Fruit fly (Drosophila melanogaster) whole organism, embryonic: ENCODE results near the gene CG15353.

ENCODE experiments used
- Aef1 ChIP-seq: fragments of 200-800 bp; sonication (Bioruptor generic); IDR thresholded peaks from 3 replicates; pipeline ENCODE4 v1.3.6; 2022; ENCODE audit warnings: missing biosample characterization, missing genetic modification characterization
- Antp ChIP-seq: fragments of 200-800 bp; sonication (Bioruptor generic); optimal IDR thresholded peaks from 3 replicates; lab custom pipeline; 2016; ENCODE audit warnings: missing biosample characterization, missing genetic modification characterization
- CG12769 ChIP-seq: fragments of 200-800 bp; sonication (Bioruptor generic); optimal IDR thresholded peaks from 2 replicates; lab custom pipeline; 2019; ENCODE audit warnings: missing biosample characterization, mild to moderate bottlenecking, missing genetic modification characterization, moderate library complexity
- CG15269 ChIP-seq: fragments of 200-800 bp; sonication (Bioruptor generic); optimal IDR thresholded peaks from 2 replicates; lab custom pipeline; 2018; ENCODE audit warnings: missing biosample characterization, mild to moderate bottlenecking, missing genetic modification characterization, moderate library complexity
- CG15601 ChIP-seq: fragments of 200-800 bp; sonication (Bioruptor generic); optimal IDR thresholded peaks from 3 replicates; lab custom pipeline; 2019; ENCODE audit warnings: missing biosample characterization, mild to moderate bottlenecking, missing genetic modification characterization, moderate library complexity
- CG1603 ChIP-seq: fragments of 200-800 bp; sonication (Bioruptor generic); optimal IDR thresholded peaks from 2 replicates; lab custom pipeline; 2019; ENCODE audit warnings: missing biosample characterization, mild to moderate bottlenecking, missing genetic modification characterization, moderate library complexity
- CG17568 ChIP-seq: fragments of 200-800 bp; sonication (Bioruptor generic); optimal IDR thresholded peaks from 2 replicates; lab custom pipeline; 2018; ENCODE audit warnings: missing biosample characterization, mild to moderate bottlenecking, missing genetic modification characterization, moderate library complexity
- CG18599 ChIP-seq: fragments of 200-800 bp; sonication (Bioruptor generic); optimal IDR thresholded peaks from 3 replicates; lab custom pipeline; 2017; ENCODE audit warnings: missing biosample characterization, missing genetic modification characterization, mild to moderate bottlenecking, moderate library complexity, missing genetic modification reagents
- CG2678 ChIP-seq: fragments of 200-800 bp; sonication (Bioruptor generic); optimal IDR thresholded peaks from 3 replicates; lab custom pipeline; 2019; ENCODE audit warnings: missing biosample characterization, mild to moderate bottlenecking, missing genetic modification characterization, moderate library complexity
- CG2875 ChIP-seq: fragments of 200-800 bp; sonication (Bioruptor generic); optimal IDR thresholded peaks from 2 replicates; lab custom pipeline; 2017; ENCODE audit warnings: missing biosample characterization, mild to moderate bottlenecking, missing genetic modification characterization, missing genetic modification reagents
- CG3163 ChIP-seq: fragments of 200-800 bp; sonication (Bioruptor generic); optimal IDR thresholded peaks from 3 replicates; lab custom pipeline; 2016; ENCODE audit warnings: missing biosample characterization, missing genetic modification characterization
- CG34224 ChIP-seq: fragments of 200-800 bp; sonication (Bioruptor generic); IDR thresholded peaks from 3 replicates; pipeline ENCODE4 v1.3.6; 2022; ENCODE audit warnings: missing biosample characterization, missing genetic modification characterization; ENCODE audit not compliant: partially characterized antibody
- CG42726 ChIP-seq: fragments of 200-800 bp; sonication (Bioruptor generic); IDR thresholded peaks from 2 replicates; pipeline ENCODE4 v1.3.6; 2022; ENCODE audit warnings: missing biosample characterization, missing genetic modification characterization; ENCODE audit not compliant: partially characterized antibody
- CG4707 ChIP-seq: fragments of 200-800 bp; sonication (Bioruptor generic); optimal IDR thresholded peaks from 2 replicates; lab custom pipeline; 2018; ENCODE audit warnings: missing biosample characterization, mild to moderate bottlenecking, missing genetic modification characterization, moderate library complexity
- CG4854 ChIP-seq: fragments of 200-800 bp; sonication (Bioruptor generic); optimal IDR thresholded peaks from 2 replicates; lab custom pipeline; 2016; ENCODE audit warnings: missing biosample characterization, missing genetic modification characterization, inconsistent platforms
- CG6254 ChIP-seq: fragments of 200-800 bp; sonication (Bioruptor generic); optimal IDR thresholded peaks from 3 replicates; lab custom pipeline; 2017; ENCODE audit warnings: mild to moderate bottlenecking, missing biosample characterization, missing genetic modification reagents, missing genetic modification characterization
- CG6765 ChIP-seq: fragments of 200-800 bp; sonication (Bioruptor generic); optimal IDR thresholded peaks from 3 replicates; lab custom pipeline; 2017; ENCODE audit warnings: missing biosample characterization, mild to moderate bottlenecking, missing genetic modification characterization
- CG7357 ChIP-seq: fragments of 200-800 bp; sonication (Bioruptor generic); IDR thresholded peaks from 3 replicates; pipeline ENCODE4 v1.3.6; 2022; ENCODE audit warnings: missing biosample characterization, missing genetic modification characterization
- CG7372 ChIP-seq: fragments of 200-800 bp; sonication (Bioruptor generic); IDR thresholded peaks from 2 replicates; pipeline ENCODE4 v1.3.6; 2022; ENCODE audit warnings: missing biosample characterization, missing genetic modification characterization
- GATAe ChIP-seq: fragments of 200-800 bp; sonication (Bioruptor generic); conservative IDR thresholded peaks from 2 replicates; pipeline ENCODE4 v1.3.6; 2022; ENCODE audit warnings: missing biosample characterization, missing genetic modification characterization
- Hmx ChIP-seq: fragments of 200-800 bp; sonication (Bioruptor generic); optimal IDR thresholded peaks from 2 replicates; lab custom pipeline; 2016; ENCODE audit warnings: missing biosample characterization, missing genetic modification characterization
- Hr51 ChIP-seq, 2 experiments: fragments of 200-800 bp; sonication (Bioruptor generic); optimal IDR thresholded peaks; 2 replicates in 1 of 2; 3 replicates in 1 of 2; lab custom pipeline; 2016 to 2018; ENCODE audit warnings: missing biosample characterization in 2 of 2, missing genetic modification characterization in 2 of 2, mild to moderate bottlenecking in 1 of 2, moderate library complexity in 1 of 2
- Meics ChIP-seq: fragments of 200-800 bp; sonication (Bioruptor generic); optimal IDR thresholded peaks from 2 replicates; lab custom pipeline; 2017; ENCODE audit warnings: missing biosample characterization, mild to moderate bottlenecking, missing genetic modification characterization
- Mrtf ChIP-seq: fragments of 200-800 bp; sonication (Bioruptor generic); IDR thresholded peaks from 3 replicates; pipeline ENCODE4 v1.3.6; 2022; ENCODE audit warnings: missing biosample characterization, missing genetic modification characterization
- Nf-YB ChIP-seq: fragments of 200-800 bp; sonication (Bioruptor generic); optimal IDR thresholded peaks from 3 replicates; lab custom pipeline; 2019; ENCODE audit warnings: missing biosample characterization, mild to moderate bottlenecking, missing genetic modification characterization, moderate library complexity
- Poxn ChIP-seq: fragments of 200-800 bp; sonication (Bioruptor generic); IDR thresholded peaks from 2 replicates; pipeline ENCODE4 v1.3.6; 2022; ENCODE audit warnings: missing biosample characterization, missing genetic modification characterization
- Ssrp ChIP-seq: fragments of 200-800 bp; sonication (Bioruptor generic); optimal IDR thresholded peaks from 2 replicates; lab custom pipeline; 2018; ENCODE audit warnings: missing biosample characterization, mild to moderate bottlenecking, missing genetic modification characterization, moderate library complexity
- cas ChIP-seq: fragments of 200-800 bp; sonication (Bioruptor generic); IDR thresholded peaks from 2 replicates; pipeline ENCODE4 v1.3.6; 2022; ENCODE audit warnings: missing biosample characterization, missing genetic modification characterization
- chm ChIP-seq: fragments of 200-800 bp; sonication (Bioruptor generic); IDR thresholded peaks from 2 replicates; pipeline ENCODE4 v1.3.6; 2022; ENCODE audit warnings: missing biosample characterization, missing genetic modification characterization
- disco-r ChIP-seq: fragments of 200-800 bp; sonication (Bioruptor generic); optimal IDR thresholded peaks from 2 replicates; lab custom pipeline; 2016; ENCODE audit warnings: missing biosample characterization, missing genetic modification characterization
- esg ChIP-seq: fragments of 200-800 bp; sonication (Bioruptor generic); conservative IDR thresholded peaks from 2 replicates; pipeline ENCODE4 v1.3.6; 2022; ENCODE audit warnings: missing biosample characterization, missing genetic modification characterization
- eve ChIP-seq, 2 experiments: fragments of >200 bp; optimal IDR thresholded peaks; 2 replicates each; lab custom pipeline; 2017; ENCODE audit warnings: missing biosample characterization in 2 of 2, missing genetic modification characterization in 2 of 2
- exex ChIP-seq: fragments of 200-800 bp; sonication (Bioruptor generic); optimal IDR thresholded peaks from 4 replicates; lab custom pipeline; 2018; ENCODE audit warnings: missing biosample characterization, mild to moderate bottlenecking, missing genetic modification characterization, moderate library complexity
- fd96Cb ChIP-seq: fragments of 200-800 bp; sonication (Bioruptor generic); optimal IDR thresholded peaks from 2 replicates; lab custom pipeline; 2018; ENCODE audit warnings: missing biosample characterization, mild to moderate bottlenecking, missing genetic modification characterization, moderate library complexity
- gcm ChIP-seq: fragments of 200-800 bp; sonication (Bioruptor generic); optimal IDR thresholded peaks from 2 replicates; lab custom pipeline; 2019; ENCODE audit warnings: missing biosample characterization, mild to moderate bottlenecking, missing genetic modification characterization, moderate library complexity
- gcm2 ChIP-seq: fragments of 200-800 bp; sonication (Bioruptor generic); optimal IDR thresholded peaks from 2 replicates; lab custom pipeline; 2016; ENCODE audit warnings: missing biosample characterization, missing genetic modification characterization
- her ChIP-seq: fragments of 200-800 bp; sonication (Bioruptor generic); optimal IDR thresholded peaks from 2 replicates; lab custom pipeline; 2016; ENCODE audit warnings: missing biosample characterization, missing genetic modification characterization
- kah ChIP-seq: fragments of 200-800 bp; sonication (Bioruptor generic); optimal IDR thresholded peaks from 2 replicates; lab custom pipeline; 2018; ENCODE audit warnings: missing biosample characterization, mild to moderate bottlenecking, missing genetic modification characterization
- lab ChIP-seq: fragments of 200-800 bp; sonication (Bioruptor generic); optimal IDR thresholded peaks from 3 replicates; lab custom pipeline; 2017; ENCODE audit warnings: missing biosample characterization, missing genetic modification characterization, mild to moderate bottlenecking, moderate library complexity, missing genetic modification reagents
- lmd ChIP-seq: fragments of 200-800 bp; sonication (Bioruptor generic); IDR thresholded peaks from 2 replicates; pipeline ENCODE4 v1.3.6; 2022; ENCODE audit warnings: missing biosample characterization, missing genetic modification characterization
- onecut ChIP-seq: fragments of 200-800 bp; sonication (Bioruptor generic); IDR thresholded peaks from 2 replicates; pipeline ENCODE4 v1.3.6; 2022; ENCODE audit warnings: missing biosample characterization, missing genetic modification characterization
- prd ChIP-seq, 3 experiments: fragments of >200 bp in 2 of 3; fragments of 200-800 bp in 1 of 3; sonication (Bioruptor generic) in 1 of 3; optimal IDR thresholded peaks in 2 of 3; IDR thresholded peaks in 1 of 3; 2 replicates in 2 of 3; 3 replicates in 1 of 3; pipeline versions ENCODE4 v1.3.6 to Lab custom; 2017 to 2022; ENCODE audit warnings: missing biosample characterization in 1 of 3, missing genetic modification characterization in 1 of 3
- row ChIP-seq: fragments of 200-800 bp; sonication (Bioruptor generic); IDR thresholded peaks from 3 replicates; pipeline ENCODE4 v1.3.6; 2022; ENCODE audit warnings: missing biosample characterization, missing genetic modification characterization
- sens ChIP-seq: fragments of 200-800 bp; sonication (Bioruptor generic); peaks from one replicate; lab custom pipeline; 2016; ENCODE audit warnings: missing biosample characterization, missing genetic modification characterization
- sob ChIP-seq: fragments of 200-800 bp; sonication (Bioruptor generic); IDR thresholded peaks from 2 replicates; pipeline ENCODE4 v1.3.6; 2022; ENCODE audit warnings: missing biosample characterization, missing genetic modification characterization
- zen2 ChIP-seq: fragments of 200-800 bp; sonication (Bioruptor generic); IDR thresholded peaks from 3 replicates; pipeline ENCODE4 v1.3.6; 2022; ENCODE audit warnings: missing biosample characterization, missing genetic modification characterization; ENCODE audit not compliant: partially characterized antibody

The CG15353 gene

dm6 chr2L:2015204-2015603 is 8.2 kb upstream of the CG15353 start (continued):
- TF ChIP-seq sens (GFP tag; lab: Kevin White, UChicago) (peak; percentile 55), her (no peak), CG17568 (GFP tag; lab: Kevin White, UChicago) (no peak), cas (GFP tag; lab: Robert Waterston, UW) (no peak), exex (tag; lab: Kevin White, UChicago) (no peak), lab (peak; percentile 48), CG7372 (GFP tag; lab: Robert Waterston, UW) (no peak), CG7357 (GFP tag; lab: Robert Waterston, UW) (no peak), Poxn (GFP tag; lab: Robert Waterston, UW) (no peak), CG4854 (GFP tag; lab: Kevin White, UChicago) (no peak), CG2678 (peak; percentile 53), CG12769 (tag; lab: Kevin White, UChicago) (peak; percentile 39), chm (GFP tag; lab: Robert Waterston, UW) (no peak), CG1603 (tag; lab: Kevin White, UChicago) (no peak), CG6765 (GFP tag; lab: Kevin White, UChicago) (peak; percentile 2), CG18599 (peak; percentile 57), Nf-YB (GFP tag; lab: Kevin White, UChicago) (no peak), row (GFP tag; lab: Robert Waterston, UW) (no peak; the same call in 2 of the 3 replicates), Mrtf (0 out of 3 replicates have a peak, but pooled peaks have one; percentile 8), gcm (GFP tag; lab: Kevin White, UChicago) (no peak), gcm2 (GFP tag; lab: Kevin White, UChicago) (no peak), GATAe (GFP tag; lab: Robert Waterston, UW) (no peak), lmd (peak; percentile 47; the same call in 1 of the 2 replicates), CG6254 (GFP tag; lab: Kevin White, UChicago) (no peak), CG42726 (no peak), esg (GFP tag; lab: Robert Waterston, UW) (0 out of 2 replicates have a peak, but pooled peaks have one; percentile 13), CG4707 (no peak), CG3163 (no peak), kah (no peak), eve (GFP tag; optimal IDR thresholded peaks at IDR 0.05; lab: Kevin White, UChicago) (peak in 1 of 2 experiments; percentile 41), zen2 (GFP tag; lab: Robert Waterston, UW) (no peak), onecut (GFP tag; lab: Robert Waterston, UW) (no peak), CG2875 (GFP tag; lab: Kevin White, UChicago) (no peak), Meics (GFP tag; lab: Kevin White, UChicago) (peak; percentile 45), disco-r (no peak), prd (optimal IDR thresholded peaks at IDR 0.05; lab: Kevin White, UChicago) (no peak), prd (GFP tag; IDR thresholded peaks at IDR 0.05; lab: Robert Waterston, UW) (peak; percentile 45; the same call in 2 of the 3 replicates), Hr51 (GFP tag; optimal IDR thresholded peaks at IDR 0.05; lab: Kevin White, UChicago) (peak in 1 of 2 experiments; percentile 21), Hmx (GFP tag; lab: Kevin White, UChicago) (no peak), Aef1 (GFP tag; lab: Robert Waterston, UW) (peak; percentile 12; the same call in 1 of the 3 replicates), CG15601 (no peak), fd96Cb (tag; lab: Kevin White, UChicago) (no peak), Ssrp (tag; lab: Kevin White, UChicago) (no peak), sob (GFP tag; lab: Robert Waterston, UW) (peak; percentile 24; the same call in 1 of the 2 replicates), CG34224 (no peak), CG15269 (tag; lab: Kevin White, UChicago) (peak; percentile 17), Antp (GFP tag; lab: Kevin White, UChicago) (no peak)
